Worm (Caenorhabditis elegans) whole organism, mixed stage, embryonic: Measurements from ENCODE around the gene nrsn-1.

Source experiments
- bed-3 ChIP-seq: fragments of 200-800 bp; sonication (Bioruptor generic); optimal IDR thresholded peaks from 3 replicates; lab custom pipeline; 2018; ENCODE audit warnings: mild to moderate bottlenecking, missing genetic modification characterization, moderate library complexity, missing compliant biosample characterization
- blmp-1 ChIP-seq: fragments of 150-350 bp; optimal IDR thresholded peaks from 2 replicates; lab custom pipeline; 2014; ENCODE audit warnings: missing biosample characterization, missing genetic modification characterization
- ceh-39 ChIP-seq: fragments of 150-350 bp; optimal IDR thresholded peaks from 2 replicates; lab custom pipeline; 2014; ENCODE audit warnings: missing biosample characterization, missing genetic modification characterization
- ceh-43 ChIP-seq: fragments of 200-800 bp; sonication (Bioruptor generic); optimal IDR thresholded peaks from 2 replicates; lab custom pipeline; 2018; ENCODE audit warnings: mild to moderate bottlenecking, missing genetic modification characterization, moderate library complexity, missing compliant biosample characterization
- elt-1 ChIP-seq: sonication (generic microtip); optimal IDR thresholded peaks from 2 replicates; lab custom pipeline; 2017; ENCODE audit warnings: missing genetic modification characterization, mild to moderate bottlenecking, missing compliant biosample characterization, antibody characterized with exemption, moderate library complexity, borderline replicate concordance; ENCODE audit not compliant: insufficient read depth
- elt-3 ChIP-seq: fragments of 150-350 bp; optimal IDR thresholded peaks from 2 replicates; lab custom pipeline; 2014; ENCODE audit warnings: missing biosample characterization, missing genetic modification characterization
- mep-1 ChIP-seq: fragments of 150-350 bp; optimal IDR thresholded peaks from 2 replicates; lab custom pipeline; 2017; ENCODE audit warnings: missing biosample characterization, missing genetic modification reagents, missing genetic modification characterization, inconsistent platforms
- nhr-237 ChIP-seq: fragments of 150-350 bp; optimal IDR thresholded peaks from 2 replicates; lab custom pipeline; 2014; ENCODE audit warnings: missing biosample characterization, missing genetic modification characterization
- nhr-28 ChIP-seq: fragments of 150-350 bp; optimal IDR thresholded peaks from 2 replicates; lab custom pipeline; 2014; ENCODE audit warnings: missing biosample characterization, missing genetic modification characterization
- nhr-76 ChIP-seq: sonication (generic microtip); optimal IDR thresholded peaks from 2 replicates; lab custom pipeline; 2017; ENCODE audit warnings: missing biosample characterization, missing genetic modification characterization
- snpc-4 ChIP-seq: fragments of 150-350 bp; optimal IDR thresholded peaks from 2 replicates; lab custom pipeline; 2014; ENCODE audit warnings: missing biosample characterization, missing genetic modification characterization
- unc-39 ChIP-seq: fragments of 150-350 bp; optimal IDR thresholded peaks from 2 replicates; lab custom pipeline; 2014; ENCODE audit warnings: missing biosample characterization, missing genetic modification characterization
- unc-62 ChIP-seq: fragments of 150-350 bp; optimal IDR thresholded peaks from 2 replicates; lab custom pipeline; 2014; ENCODE audit warnings: missing biosample characterization, missing genetic modification reagents, missing genetic modification characterization

DNA sequence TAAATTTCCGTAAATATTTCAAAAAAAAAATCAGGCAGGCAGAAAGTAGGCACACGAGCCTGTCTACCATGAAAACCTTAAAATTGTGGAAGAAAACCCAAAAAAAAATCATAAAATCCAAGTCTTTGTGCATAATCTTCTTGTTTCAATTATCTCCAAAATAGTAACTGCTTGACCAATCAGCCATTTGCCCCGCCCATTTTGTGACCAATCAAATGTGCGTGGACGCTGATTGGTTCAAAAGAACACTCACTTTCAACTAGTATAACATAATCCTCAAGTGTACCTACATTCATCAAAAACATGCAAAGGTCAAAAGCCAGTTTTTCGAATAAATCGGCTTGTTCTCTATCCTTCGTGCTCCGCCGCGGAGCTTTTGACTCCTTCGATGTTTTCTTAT is 37.3 kb downstream of the nrsn-1 start:
- no peak for TF ChIP-seq elt-1 (tag; lab: Kevin White, UChicago)
- TF ChIP-seq nhr-28, result no peak
- TF ChIP-seq ceh-43, result no peak
- TF ChIP-seq snpc-4, result no peak
- TF ChIP-seq unc-39 (tag; lab: Kevin White, UChicago), result no peak
- no peak for TF ChIP-seq nhr-237 (tag; lab: Kevin White, UChicago)
- TF ChIP-seq unc-62 (GFP tag; lab: Kevin White, UChicago), result no peak
- TF ChIP-seq bed-3 (GFP tag; lab: Kevin White, UChicago), result no peak
- no peak for TF ChIP-seq mep-1
- no peak for TF ChIP-seq nhr-76 (tag; lab: Kevin White, UChicago)
- TF ChIP-seq ceh-39 (tag; lab: Kevin White, UChicago), result no peak
- TF ChIP-seq elt-3 (tag; lab: Kevin White, UChicago), result no peak
- no peak for TF ChIP-seq blmp-1 (tag; lab: Kevin White, UChicago)
